Fruit fly (Drosophila melanogaster): ENCODE measurements around the gene ScpX.

Gene ScpX

DNA sequence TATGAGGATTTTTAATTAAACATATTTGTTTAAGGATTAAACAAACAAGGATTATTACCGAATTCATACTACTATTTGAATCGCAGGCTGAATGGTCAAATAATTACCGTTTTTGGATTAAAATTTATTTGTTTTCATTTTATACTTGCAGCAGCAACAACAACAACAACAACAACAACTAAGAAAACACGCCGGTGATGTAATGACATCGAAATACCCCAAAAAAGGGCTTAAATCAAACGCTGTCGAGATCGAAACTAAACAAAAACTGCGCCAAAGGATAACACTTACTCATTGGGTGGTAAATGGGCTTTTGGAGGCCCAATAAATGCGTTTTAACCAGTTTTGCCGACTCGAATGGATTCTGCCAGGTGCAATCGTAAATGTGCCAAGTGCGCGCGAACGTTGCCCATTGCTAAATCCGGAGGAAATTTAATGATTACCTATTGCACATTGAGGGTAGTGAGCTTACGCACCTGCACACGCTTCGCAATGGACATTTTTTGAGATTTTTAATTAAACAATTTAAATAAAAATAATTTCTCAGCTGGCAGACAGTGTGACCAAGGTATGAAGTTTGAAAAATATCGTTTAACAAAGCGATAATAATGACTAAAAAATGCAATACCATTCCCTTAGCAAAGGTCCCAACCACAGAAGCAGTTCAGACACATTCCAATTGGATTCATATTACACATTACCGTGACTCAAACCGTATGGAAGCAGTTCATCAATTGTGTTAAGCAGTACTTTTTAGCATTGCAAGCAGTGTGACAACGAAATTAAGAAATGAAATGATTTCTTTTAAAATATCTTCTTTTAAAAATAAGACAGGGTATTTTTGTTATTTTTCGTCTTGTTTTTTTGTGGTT is 27.9 kb downstream of the ScpX start, which contains the start of the genes CG10602 and mRpL13:
Gene CG10602 (minus strand): TSS at position 588 of the 872 bp plus-strand sequence.
Gene mRpL13 (minus strand): TSS at position 588 of the 872 bp plus-strand sequence.
- peak; percentile 68 for TF ChIP-seq N (GFP tag; optimal IDR thresholded peaks at IDR 0.05)
- peak; percentile 33 for TF ChIP-seq Hnf4 (GFP tag; optimal IDR thresholded peaks at IDR 0.05)
- peak; percentile 43 for TF ChIP-seq Dif (GFP tag; optimal IDR thresholded peaks at IDR 0.05; ENCODE audit: partially characterized antibody)
- peak; percentile 52 for TF ChIP-seq Myc (optimal IDR thresholded peaks at IDR 0.05)
- no peak for TF ChIP-seq Abd-B (GFP tag; optimal IDR thresholded peaks at IDR 0.05)
- TF ChIP-seq rgr (GFP tag; optimal IDR thresholded peaks at IDR 0.05) = no peak
- TF ChIP-seq Hr78 (GFP tag; optimal IDR thresholded peaks at IDR 0.05) = peak; percentile 8
- no peak for TF ChIP-seq Hr83 (GFP tag; optimal IDR thresholded peaks at IDR 0.05; ENCODE audit: poor library complexity, severe bottlenecking)

DNA sequence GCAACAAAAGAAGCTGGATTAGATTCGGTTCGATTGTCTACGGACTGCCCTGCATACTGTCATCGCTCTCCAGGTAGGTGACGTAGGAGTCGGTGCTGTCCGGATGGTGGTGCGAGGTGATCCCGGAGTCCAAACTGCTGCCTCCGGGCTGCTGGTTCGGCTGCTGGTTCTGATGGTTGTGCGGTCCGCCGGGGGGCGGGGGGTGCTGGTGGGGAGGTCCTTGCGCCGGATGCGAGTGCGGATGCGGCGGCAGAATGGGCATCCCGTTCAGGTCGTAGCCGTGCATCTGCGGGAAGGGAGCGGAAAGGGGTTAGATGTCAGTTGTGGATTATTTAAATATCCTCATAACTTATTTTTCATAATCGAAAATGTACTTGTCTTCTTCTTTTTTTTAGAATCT is 29.9 kb downstream of the ScpX start:
- TF ChIP-seq sv (GFP tag; optimal IDR thresholded peaks at IDR 0.05) (no peak), Abd-B (GFP tag; optimal IDR thresholded peaks at IDR 0.05) (no peak), h (GFP tag; optimal IDR thresholded peaks at IDR 0.05) (no peak), Hr83 (GFP tag; optimal IDR thresholded peaks at IDR 0.05; ENCODE audit: poor library complexity, severe bottlenecking) (no peak), Dfd (GFP tag; optimal IDR thresholded peaks at IDR 0.05) (peak; percentile 98), sage (GFP tag; optimal IDR thresholded peaks at IDR 0.05) (no peak), GATAd (GFP tag; optimal IDR thresholded peaks at IDR 0.05) (no peak)

DNA sequence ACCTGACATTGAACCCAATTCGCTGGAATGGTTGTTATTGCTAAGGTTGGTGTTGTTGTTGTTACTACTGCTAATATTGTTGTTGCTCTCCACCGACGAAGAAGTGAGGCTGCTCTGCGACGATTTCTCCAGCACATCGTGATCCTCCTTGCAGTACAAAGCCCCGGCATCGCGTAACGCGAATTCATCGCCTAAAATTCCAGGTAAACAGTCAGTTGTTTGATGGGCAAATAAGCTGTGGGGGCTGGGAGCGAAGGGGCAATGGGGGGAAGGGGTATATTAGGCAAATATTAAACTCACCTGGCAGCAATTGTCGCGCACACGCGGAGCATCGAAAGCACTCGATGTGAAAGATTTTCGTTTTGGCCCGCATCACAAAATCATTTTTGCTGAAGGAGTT is 33.1 kb downstream of the ScpX start:
- TF ChIP-seq jim (GFP tag; optimal IDR thresholded peaks at IDR 0.05) (no peak), h (GFP tag; optimal IDR thresholded peaks at IDR 0.05) (peak; percentile 40), CrebA (GFP tag; optimal IDR thresholded peaks at IDR 0.05; ENCODE audit: borderline replicate concordance) (no peak), rgr (GFP tag; optimal IDR thresholded peaks at IDR 0.05) (peak; percentile 55), CG9705 (GFP tag; optimal IDR thresholded peaks at IDR 0.05) (peak; percentile 21), Mio (GFP tag; optimal IDR thresholded peaks at IDR 0.05) (no peak), psq (GFP tag; optimal IDR thresholded peaks at IDR 0.05) (peak; percentile 4), OdsH (GFP tag; optimal IDR thresholded peaks at IDR 0.05) (peak; percentile 40), Hr83 (GFP tag; optimal IDR thresholded peaks at IDR 0.05; ENCODE audit: poor library complexity, severe bottlenecking) (peak; percentile 78), foxo (GFP tag; optimal IDR thresholded peaks at IDR 0.05) (peak in 1 of 2 experiments; percentile 40), Myc (optimal IDR thresholded peaks at IDR 0.05) (no peak), sage (GFP tag; optimal IDR thresholded peaks at IDR 0.05) (no peak), Vsx2 (GFP tag; optimal IDR thresholded peaks at IDR 0.05; ENCODE audit: partially characterized antibody) (no peak), HLH106 (tag; optimal IDR thresholded peaks at IDR 0.05) (peak; percentile 16), dmrt93B (GFP tag; optimal IDR thresholded peaks at IDR 0.05) (peak; percentile 43)

DNA sequence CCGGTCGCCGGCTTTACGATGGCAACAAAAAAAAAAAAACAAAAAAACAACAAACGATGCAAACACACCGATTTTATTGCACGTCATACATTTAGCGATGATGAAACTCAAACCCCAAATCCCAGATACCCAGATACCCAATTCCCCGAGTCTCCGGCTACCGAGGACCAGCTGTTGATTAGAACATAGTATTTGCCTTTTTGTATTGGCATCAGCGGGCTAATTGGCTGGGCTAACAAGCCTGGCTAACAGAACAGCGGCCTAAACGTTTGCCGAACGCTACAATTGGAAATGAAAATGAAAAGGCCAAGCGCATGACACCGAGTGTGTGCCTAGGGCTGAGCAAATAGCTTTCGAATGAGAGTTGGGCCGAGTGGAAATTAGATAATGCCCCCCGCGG is 34.0 kb downstream of the ScpX start:
- no peak for TF ChIP-seq woc (GFP tag; optimal IDR thresholded peaks at IDR 0.05)

DNA sequence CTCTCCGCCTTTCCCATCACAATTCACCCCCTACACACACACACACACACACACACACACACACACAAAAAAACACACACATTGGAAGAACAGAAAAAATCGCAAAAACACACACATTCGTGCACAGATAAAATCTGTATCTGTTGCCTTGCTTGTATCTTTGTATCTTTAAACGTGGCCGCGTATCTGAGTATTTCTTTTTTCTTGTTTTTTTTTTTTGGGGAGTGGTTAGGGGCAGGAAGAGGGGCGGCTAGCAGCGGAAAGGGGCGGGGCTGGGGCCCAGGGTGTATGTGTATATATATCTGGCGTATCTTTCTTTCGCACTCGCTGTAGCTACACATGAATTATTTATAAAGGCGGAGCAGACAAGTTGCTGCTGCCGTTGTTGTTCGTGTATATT is 35.6 kb downstream of the ScpX start:
- TF ChIP-seq pan (optimal IDR thresholded peaks at IDR 0.05) = no peak
- no peak for TF ChIP-seq Myc (optimal IDR thresholded peaks at IDR 0.05)
- TF ChIP-seq Dfd (GFP tag; optimal IDR thresholded peaks at IDR 0.05) = peak; percentile 53
- no peak for TF ChIP-seq woc (GFP tag; optimal IDR thresholded peaks at IDR 0.05)
- TF ChIP-seq fru (GFP tag; optimal IDR thresholded peaks at IDR 0.05) = no peak
- TF ChIP-seq jim (GFP tag; optimal IDR thresholded peaks at IDR 0.05) = peak; percentile 81
- no peak for TF ChIP-seq ey (GFP tag; optimal IDR thresholded peaks at IDR 0.05)

DNA sequence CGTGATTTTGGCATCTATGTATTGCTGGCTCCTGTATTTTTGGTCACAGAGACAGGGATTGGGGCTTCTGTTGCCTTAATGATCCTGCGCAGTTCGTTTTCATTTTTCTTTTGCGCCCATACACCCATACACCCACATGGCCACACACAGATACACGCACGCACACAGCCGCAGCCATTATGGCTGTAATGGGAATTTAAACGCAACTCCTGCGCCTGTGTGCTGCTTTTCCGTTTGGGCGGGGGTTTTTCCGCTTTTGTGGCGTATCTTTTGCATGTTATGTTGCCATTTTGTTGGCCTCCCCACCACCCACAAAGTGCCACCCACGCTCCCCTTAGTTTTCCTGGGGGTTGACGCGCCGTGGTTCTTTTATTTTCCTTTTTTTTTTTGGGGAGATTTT is 36.8 kb downstream of the ScpX start:
- no peak for TF ChIP-seq CG9705 (GFP tag; optimal IDR thresholded peaks at IDR 0.05)
- TF ChIP-seq tai (GFP tag; optimal IDR thresholded peaks at IDR 0.05) = no peak
- no peak for TF ChIP-seq Hr78 (GFP tag; optimal IDR thresholded peaks at IDR 0.05)
- no peak for TF ChIP-seq ey (GFP tag; optimal IDR thresholded peaks at IDR 0.05)

All from whole organism, wandering third instar larva.